Fruit fly (Drosophila melanogaster) Kc167 (cell line): ENCODE results near the gene Cog7.

ENCODE experiments used
- Sin3A ChIP-seq: fragments of >200 bp; optimal IDR thresholded peaks from 2 replicates; lab custom pipeline; 2018; ENCODE audit warnings: missing external identifiers
- ttk ChIP-seq: sonication (Bioruptor generic); optimal IDR thresholded peaks from 2 replicates; lab custom pipeline; 2017; ENCODE audit warnings: missing external identifiers

- TF ChIP-seq ttk (lab: Kevin White, UChicago): no peak
- TF ChIP-seq Sin3A (lab: Kevin White, UChicago): no peak
Observed at dm6 chr3R:29899635-29900034, 33.2 kb downstream of the Cog7 start.
